Fruit fly (Drosophila melanogaster): ENCODE data around the gene CG32982.

Gene CG32982

dm6 chr2L:9146270-9146975 lies 20.9 kb downstream of the CG32982 start:
- TF ChIP-seq EcR (GFP tag; optimal IDR thresholded peaks at IDR 0.05), result no peak
- TF ChIP-seq CG12605 (GFP tag; IDR thresholded peaks at IDR 0.05), result no peak
- TF ChIP-seq CG34367 (tag; optimal IDR thresholded peaks at IDR 0.05), result no peak
- TF ChIP-seq CG15710 (tag; optimal IDR thresholded peaks at IDR 0.05), result no peak
- TF ChIP-seq CG8159 (tag; optimal IDR thresholded peaks at IDR 0.05), result no peak
- TF ChIP-seq Pif1B (GFP tag; optimal IDR thresholded peaks at IDR 0.05), result no peak
- TF ChIP-seq CG14655 (GFP tag; optimal IDR thresholded peaks at IDR 0.05), result no peak
- TF ChIP-seq CG13204 (GFP tag; optimal IDR thresholded peaks at IDR 0.05), result no peak
- no peak for TF ChIP-seq rn (GFP tag; IDR thresholded peaks at IDR 0.05)
- no peak for TF ChIP-seq Snoo (tag; optimal IDR thresholded peaks at IDR 0.05)
- TF ChIP-seq gl (tag; optimal IDR thresholded peaks at IDR 0.05), result no peak
- TF ChIP-seq CG17806 (tag; optimal IDR thresholded peaks at IDR 0.05), result no peak
- TF ChIP-seq CG8301 (tag; optimal IDR thresholded peaks at IDR 0.05), result no peak
- TF ChIP-seq CG4496 (GFP tag; IDR thresholded peaks at IDR 0.05), result no peak

- TF ChIP-seq CG14655 (GFP tag; optimal IDR thresholded peaks at IDR 0.05), result no peak
- peak; percentile 50 for TF ChIP-seq EcR (GFP tag; optimal IDR thresholded peaks at IDR 0.05)
- TF ChIP-seq CG4496 (GFP tag; IDR thresholded peaks at IDR 0.05), result 0 out of 3 replicates have a peak, but pooled peaks have one; percentile 3
- TF ChIP-seq Pif1B (GFP tag; optimal IDR thresholded peaks at IDR 0.05), result no peak
- no peak for TF ChIP-seq CG8159 (tag; optimal IDR thresholded peaks at IDR 0.05)
- no peak for TF ChIP-seq CG9948 (tag; optimal IDR thresholded peaks at IDR 0.05)
Measured at dm6 chr2L:9148133-9148532, 22.6 kb downstream of the CG32982 start.

dm6 chr2L:9149426-9149825 lies 23.9 kb downstream of the CG32982 start:
- TF ChIP-seq CG34367 (tag; optimal IDR thresholded peaks at IDR 0.05) (no peak), Ets98B (GFP tag; IDR thresholded peaks at IDR 0.05) (peak; percentile 34; the same call in 1 of the 2 replicates), CG8301 (tag; optimal IDR thresholded peaks at IDR 0.05) (peak; percentile 40), CG14655 (GFP tag; optimal IDR thresholded peaks at IDR 0.05) (peak; percentile 51), Pif1A (GFP tag; optimal IDR thresholded peaks at IDR 0.05) (no peak), gl (tag; optimal IDR thresholded peaks at IDR 0.05) (no peak), CG10348 (GFP tag; IDR thresholded peaks at IDR 0.05) (no peak), Snoo (tag; optimal IDR thresholded peaks at IDR 0.05) (no peak), CG9948 (tag; optimal IDR thresholded peaks at IDR 0.05) (peak; percentile 41), D1 (tag; optimal IDR thresholded peaks at IDR 0.05) (no peak), CG8159 (tag; optimal IDR thresholded peaks at IDR 0.05) (peak; percentile 35), CG12605 (GFP tag; IDR thresholded peaks at IDR 0.05) (no peak), fd96Ca (GFP tag; IDR thresholded peaks at IDR 0.05) (no peak), CG4496 (GFP tag; IDR thresholded peaks at IDR 0.05) (peak; percentile 56; the same call in 2 of the 3 replicates), Pif1B (GFP tag; optimal IDR thresholded peaks at IDR 0.05) (peak; percentile 28), CG32121 (GFP tag; IDR thresholded peaks at IDR 0.05) (0 out of 2 replicates have a peak, but pooled peaks have one; percentile 47), CG17806 (tag; optimal IDR thresholded peaks at IDR 0.05) (peak; percentile 44)

- TF ChIP-seq CG8301 (tag; optimal IDR thresholded peaks at IDR 0.05) (no peak), CG15710 (tag; optimal IDR thresholded peaks at IDR 0.05) (no peak), rn (GFP tag; IDR thresholded peaks at IDR 0.05) (no peak), Pif1B (GFP tag; optimal IDR thresholded peaks at IDR 0.05) (no peak)
Measured at dm6 chr2L:9150112-9150511, 24.6 kb downstream of the CG32982 start.

- TF ChIP-seq CG4496 (GFP tag; IDR thresholded peaks at IDR 0.05) (0 out of 3 replicates have a peak, but pooled peaks have one; percentile 7), CG8301 (tag; optimal IDR thresholded peaks at IDR 0.05) (no peak)
Measured at dm6 chr2L:9150805-9151204, 25.3 kb downstream of the CG32982 start.

dm6 chr2L:9157770-9158169 lies 32.2 kb downstream of the CG32982 start:
- TF ChIP-seq D1 (tag; optimal IDR thresholded peaks at IDR 0.05) (no peak), Snoo (tag; optimal IDR thresholded peaks at IDR 0.05) (no peak), Ets98B (GFP tag; IDR thresholded peaks at IDR 0.05) (0 out of 2 replicates have a peak, but pooled peaks have one; percentile 18), CG34367 (tag; optimal IDR thresholded peaks at IDR 0.05) (no peak), CG32121 (GFP tag; IDR thresholded peaks at IDR 0.05) (peak; percentile 29; the same call in 1 of the 2 replicates), CG4496 (GFP tag; IDR thresholded peaks at IDR 0.05) (no peak), CG14655 (GFP tag; optimal IDR thresholded peaks at IDR 0.05) (no peak)

- TF ChIP-seq CG8301 (tag; optimal IDR thresholded peaks at IDR 0.05) (no peak), D1 (tag; optimal IDR thresholded peaks at IDR 0.05) (peak; percentile 24), CG34367 (tag; optimal IDR thresholded peaks at IDR 0.05) (no peak)
Measured at dm6 chr2L:9158341-9158740, 32.8 kb downstream of the CG32982 start.
